Worm (Caenorhabditis elegans) whole organism, late embryonic: ENCODE results near the gene cyp-35D1.

Experiments used
- C08G9.2 ChIP-seq: sonication (generic microtip); optimal IDR thresholded peaks from 2 replicates; lab custom pipeline; 2016; ENCODE audit warnings: mild to moderate bottlenecking, missing genetic modification characterization, moderate library complexity, missing compliant biosample characterization
- F13H6.1 ChIP-seq: sonication (generic microtip); optimal IDR thresholded peaks from 2 replicates; lab custom pipeline; 2016; ENCODE audit warnings: missing genetic modification characterization, missing compliant biosample characterization
- K02D7.2 ChIP-seq: sonication (generic microtip); optimal IDR thresholded peaks from 2 replicates; lab custom pipeline; 2017; ENCODE audit warnings: mild to moderate bottlenecking, missing genetic modification characterization, missing compliant biosample characterization
- K09A11.1 ChIP-seq: sonication (generic microtip); optimal IDR thresholded peaks from 2 replicates; lab custom pipeline; 2017; ENCODE audit warnings: antibody characterized with exemption, mild to moderate bottlenecking, missing genetic modification characterization, missing compliant biosample characterization; ENCODE audit not compliant: insufficient read depth
- Y22D7AL.16 ChIP-seq: sonication (generic microtip); optimal IDR thresholded peaks from 2 replicates; lab custom pipeline; 2016; ENCODE audit warnings: missing genetic modification characterization, missing compliant biosample characterization
- ama-1 ChIP-seq: fragments of 150-350 bp; optimal IDR thresholded peaks from 2 replicates; lab custom pipeline; 2014
- ceh-14 ChIP-seq: sonication (generic microtip); optimal IDR thresholded peaks from 2 replicates; lab custom pipeline; 2016; ENCODE audit warnings: missing genotype, missing genetic modification characterization, missing compliant biosample characterization
- ceh-18 ChIP-seq: sonication (generic microtip); optimal IDR thresholded peaks from 2 replicates; lab custom pipeline; 2016; ENCODE audit warnings: missing genetic modification characterization, missing compliant biosample characterization
- ceh-19 ChIP-seq: fragments of 200-800 bp; sonication (Bioruptor generic); optimal IDR thresholded peaks from 2 replicates; lab custom pipeline; 2018; ENCODE audit warnings: mild to moderate bottlenecking, missing genetic modification characterization, missing compliant biosample characterization
- ceh-2 ChIP-seq: sonication (generic microtip); optimal IDR thresholded peaks from 2 replicates; lab custom pipeline; 2016; ENCODE audit warnings: missing genotype, missing genetic modification characterization, missing compliant biosample characterization
- ceh-24 ChIP-seq: sonication (generic microtip); optimal IDR thresholded peaks from 2 replicates; lab custom pipeline; 2016; ENCODE audit warnings: mild to moderate bottlenecking, missing genetic modification characterization, missing compliant biosample characterization
- ceh-31 ChIP-seq: sonication (generic microtip); optimal IDR thresholded peaks from 2 replicates; lab custom pipeline; 2016; ENCODE audit warnings: missing genetic modification characterization, missing compliant biosample characterization
- ceh-34 ChIP-seq: sonication (generic microtip); optimal IDR thresholded peaks from 2 replicates; lab custom pipeline; 2016; ENCODE audit warnings: mild to moderate bottlenecking, missing genetic modification characterization, missing compliant biosample characterization
- ceh-48 ChIP-seq: sonication (generic microtip); optimal IDR thresholded peaks from 2 replicates; lab custom pipeline; 2016; ENCODE audit warnings: missing genetic modification characterization, inconsistent platforms, missing compliant biosample characterization
- ceh-6 ChIP-seq: fragments of 200-800 bp; sonication (Bioruptor generic); optimal IDR thresholded peaks from 2 replicates; lab custom pipeline; 2018; ENCODE audit warnings: mild to moderate bottlenecking, missing genetic modification characterization, missing compliant biosample characterization
- dve-1 ChIP-seq: sonication (generic microtip); optimal IDR thresholded peaks from 2 replicates; lab custom pipeline; 2017; ENCODE audit warnings: antibody characterized with exemption, mild to moderate bottlenecking, missing genetic modification characterization, missing compliant biosample characterization
- elt-2 ChIP-seq: sonication (generic microtip); optimal IDR thresholded peaks from 2 replicates; lab custom pipeline; 2016; ENCODE audit warnings: missing genetic modification reagents, missing genetic modification characterization, missing compliant biosample characterization
- elt-4 ChIP-seq: sonication (generic microtip); optimal IDR thresholded peaks from 2 replicates; lab custom pipeline; 2016; ENCODE audit warnings: missing genetic modification characterization, missing compliant biosample characterization
- ets-4 ChIP-seq: sonication (generic microtip); optimal IDR thresholded peaks from 2 replicates; lab custom pipeline; 2016; ENCODE audit warnings: missing genetic modification characterization, missing compliant biosample characterization
- eyg-1 ChIP-seq: sonication (generic microtip); optimal IDR thresholded peaks from 2 replicates; lab custom pipeline; 2016; ENCODE audit warnings: missing genotype, missing genetic modification characterization, missing compliant biosample characterization
- fax-1 ChIP-seq: sonication (generic microtip); optimal IDR thresholded peaks from 2 replicates; lab custom pipeline; 2016; ENCODE audit warnings: missing genotype, missing genetic modification characterization, missing compliant biosample characterization
- fkh-6 ChIP-seq: sonication (generic microtip); optimal IDR thresholded peaks from 2 replicates; lab custom pipeline; 2016; ENCODE audit warnings: missing genetic modification characterization, missing compliant biosample characterization
- gmeb-2 ChIP-seq: sonication (generic microtip); optimal IDR thresholded peaks from 2 replicates; lab custom pipeline; 2016; ENCODE audit warnings: missing genetic modification characterization, inconsistent platforms, missing compliant biosample characterization
- hlh-8 ChIP-seq: sonication (generic microtip); optimal IDR thresholded peaks from 2 replicates; lab custom pipeline; 2016; ENCODE audit warnings: missing genotype, missing genetic modification characterization, missing compliant biosample characterization
- lim-6 ChIP-seq: sonication (generic microtip); optimal IDR thresholded peaks from 2 replicates; lab custom pipeline; 2016; ENCODE audit warnings: missing genetic modification characterization, missing compliant biosample characterization
- lin-11 ChIP-seq: fragments of 200-800 bp; sonication (Bioruptor generic); optimal IDR thresholded peaks from 2 replicates; lab custom pipeline; 2018; ENCODE audit warnings: mild to moderate bottlenecking, missing genetic modification characterization, missing compliant biosample characterization
- mec-3 ChIP-seq: sonication (generic microtip); optimal IDR thresholded peaks from 2 replicates; lab custom pipeline; 2016; ENCODE audit warnings: borderline replicate concordance, missing genetic modification characterization, missing compliant biosample characterization
- nhr-11 ChIP-seq: fragments of 150-350 bp; optimal IDR thresholded peaks from 2 replicates; lab custom pipeline; 2014; ENCODE audit warnings: missing biosample characterization, missing genetic modification characterization
- nhr-232 ChIP-seq: sonication (generic microtip); optimal IDR thresholded peaks from 2 replicates; lab custom pipeline; 2016; ENCODE audit warnings: missing genetic modification characterization, missing compliant biosample characterization
- pat-9 ChIP-seq: fragments of 200-800 bp; sonication (Bioruptor generic); optimal IDR thresholded peaks from 2 replicates; lab custom pipeline; 2018; ENCODE audit warnings: mild to moderate bottlenecking, missing genetic modification characterization, moderate library complexity, missing compliant biosample characterization
- pax-1 ChIP-seq: fragments of 150-350 bp; optimal IDR thresholded peaks from 2 replicates; lab custom pipeline; 2014; ENCODE audit warnings: missing biosample characterization, missing genetic modification characterization
- pha-4 ChIP-seq: fragments of 150-350 bp; optimal IDR thresholded peaks from 2 replicates; lab custom pipeline; 2018; ENCODE audit warnings: missing biosample characterization, missing genetic modification reagents, missing genetic modification characterization
- ref-2 ChIP-seq: sonication (generic microtip); optimal IDR thresholded peaks from 2 replicates; lab custom pipeline; 2016; ENCODE audit warnings: missing genetic modification characterization, missing compliant biosample characterization
- rnt-1 ChIP-seq: sonication (generic microtip); optimal IDR thresholded peaks from 2 replicates; lab custom pipeline; 2016; ENCODE audit warnings: missing genetic modification characterization, missing compliant biosample characterization
- sdc-2 ChIP-seq: sonication (generic microtip); optimal IDR thresholded peaks from 2 replicates; lab custom pipeline; 2016; ENCODE audit warnings: missing genotype, missing genetic modification characterization, missing compliant biosample characterization
- sox-4 ChIP-seq: sonication (generic microtip); optimal IDR thresholded peaks from 2 replicates; lab custom pipeline; 2017; ENCODE audit warnings: mild to moderate bottlenecking, missing genetic modification characterization, inconsistent platforms, missing compliant biosample characterization
- tbx-7 ChIP-seq: sonication (generic microtip); optimal IDR thresholded peaks from 2 replicates; lab custom pipeline; 2016; ENCODE audit warnings: missing genotype, missing genetic modification characterization, missing compliant biosample characterization
- unc-42 ChIP-seq: sonication (generic microtip); optimal IDR thresholded peaks from 2 replicates; lab custom pipeline; 2016; ENCODE audit warnings: missing genotype, missing genetic modification characterization, missing compliant biosample characterization
- unc-55 ChIP-seq: sonication (generic microtip); optimal IDR thresholded peaks from 2 replicates; lab custom pipeline; 2017; ENCODE audit warnings: missing biosample characterization, missing genetic modification reagents, missing genetic modification characterization
- zip-5 ChIP-seq: sonication (generic microtip); optimal IDR thresholded peaks from 2 replicates; lab custom pipeline; 2016; ENCODE audit warnings: missing genetic modification characterization, missing compliant biosample characterization
- ztf-16 ChIP-seq: sonication (generic microtip); optimal IDR thresholded peaks from 2 replicates; lab custom pipeline; 2017; ENCODE audit warnings: missing genetic modification characterization, missing compliant biosample characterization

Gene cyp-35D1

DNA sequence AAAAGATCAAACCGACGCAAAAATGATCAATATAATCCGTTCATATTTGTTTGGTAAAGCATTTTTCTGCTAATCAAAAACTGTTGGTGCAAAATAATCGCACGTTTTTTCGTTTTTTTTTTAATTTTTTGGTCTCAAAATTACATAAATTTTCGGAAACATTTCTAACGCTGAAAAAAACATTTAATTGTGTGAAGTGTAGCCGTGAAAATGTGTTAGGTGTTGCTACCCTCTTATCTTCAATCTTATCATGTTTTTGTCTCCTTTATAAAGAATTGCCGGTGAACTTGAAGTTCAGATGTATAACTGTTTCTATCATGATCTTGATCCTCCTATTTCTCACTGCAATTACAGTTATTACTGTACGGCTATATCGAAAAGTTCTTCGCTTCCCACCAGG is at the start of gene cyp-35D1:
Gene cyp-35D1 (plus strand): TSS at position 301 of the 400 bp plus-strand sequence.
- no peak for TF ChIP-seq unc-42 (tag; lab: Kevin White, UChicago)
- TF ChIP-seq elt-2 = peak; percentile 4
- no peak for TF ChIP-seq ceh-2 (tag; lab: Kevin White, UChicago)

DNA sequence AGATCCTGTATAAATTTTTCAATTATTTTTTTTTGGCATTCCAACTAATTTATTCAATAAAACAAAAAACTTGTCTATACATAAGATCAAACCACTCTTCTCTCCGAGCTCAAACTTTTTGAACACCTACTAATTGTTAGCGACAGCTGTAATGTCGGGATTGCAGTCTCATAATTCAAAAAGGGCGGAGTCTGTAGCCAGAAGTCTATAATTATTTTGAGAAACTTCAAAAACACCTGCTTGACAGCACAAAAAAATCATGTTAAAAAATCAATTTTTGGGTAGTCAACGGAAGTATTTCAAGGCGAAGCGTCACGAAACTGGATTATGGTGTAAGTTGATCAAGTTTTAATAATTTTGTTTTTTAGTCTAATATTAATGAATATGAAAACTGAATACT is 49.0 kb upstream of the cyp-35D1 start, which contains the start of gene srx-44:
Gene srx-44 (plus strand): TSS at position 301 of the 400 bp plus-strand sequence.
- TF ChIP-seq dve-1 = no peak

DNA sequence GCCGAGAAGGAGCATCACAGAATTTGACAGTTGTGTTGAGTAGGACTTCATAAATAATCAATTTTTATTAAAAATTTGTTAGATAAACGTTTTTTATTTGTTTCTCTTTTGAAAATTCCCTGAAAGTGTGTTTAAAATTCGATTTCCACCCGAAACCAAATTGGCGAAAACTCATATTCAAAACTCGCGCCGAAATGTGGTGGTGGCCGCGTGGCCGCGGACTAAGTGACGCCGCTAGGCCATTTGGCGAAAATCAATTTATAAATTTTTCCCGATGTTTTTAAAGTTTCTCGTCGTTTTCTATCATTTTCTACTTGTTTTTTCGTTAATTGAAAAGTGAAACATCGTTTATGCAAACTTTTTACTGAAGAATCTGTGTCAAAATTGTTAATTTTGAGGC is 46.4 kb upstream of the cyp-35D1 start:
- peak; percentile 23 for TF ChIP-seq gmeb-2 (tag; lab: Kevin White, UChicago)
- peak; percentile 74 for TF ChIP-seq hlh-8 (tag; lab: Kevin White, UChicago)
- peak; percentile 57 for TF ChIP-seq ceh-34 (tag; lab: Kevin White, UChicago)
- TF ChIP-seq ceh-19 (GFP tag; lab: Kevin White, UChicago) = no peak
- TF ChIP-seq unc-55 (GFP tag; lab: Kevin White, UChicago) = no peak
- TF ChIP-seq C08G9.2 (tag; lab: Kevin White, UChicago) = peak; percentile 94
- no peak for TF ChIP-seq elt-4
- no peak for TF ChIP-seq nhr-232 (tag; lab: Kevin White, UChicago)
- TF ChIP-seq ref-2 (tag; lab: Kevin White, UChicago) = peak; percentile 53
- no peak for TF ChIP-seq mec-3 (tag; lab: Kevin White, UChicago)
- TF ChIP-seq fkh-6 (tag; lab: Kevin White, UChicago) = no peak
- no peak for TF ChIP-seq ceh-6 (GFP tag; lab: Kevin White, UChicago)
- TF ChIP-seq ets-4 = peak; percentile 72
- TF ChIP-seq rnt-1 (tag; lab: Kevin White, UChicago) = peak; percentile 28
- TF ChIP-seq tbx-7 (tag; lab: Kevin White, UChicago) = peak; percentile 85
- no peak for TF ChIP-seq eyg-1 (tag; lab: Kevin White, UChicago)
- no peak for TF ChIP-seq lin-11 (tag; lab: Kevin White, UChicago)
- TF ChIP-seq zip-5 = peak; percentile 68
- no peak for TF ChIP-seq ama-1 (lab: Kevin White, UChicago)
- TF ChIP-seq pat-9 = no peak
- TF ChIP-seq sdc-2 (tag; lab: Kevin White, UChicago) = peak; percentile 47
- peak; percentile 35 for TF ChIP-seq F13H6.1
- no peak for TF ChIP-seq pax-1
- TF ChIP-seq elt-2 = peak; percentile 38
- TF ChIP-seq ceh-31 (tag; lab: Kevin White, UChicago) = peak; percentile 93
- TF ChIP-seq ceh-48 = peak; percentile 29
- TF ChIP-seq Y22D7AL.16 (tag; lab: Kevin White, UChicago) = no peak
- peak; percentile 90 for TF ChIP-seq ceh-2 (tag; lab: Kevin White, UChicago)
- peak; percentile 6 for TF ChIP-seq ztf-16 (tag; lab: Kevin White, UChicago)
- no peak for TF ChIP-seq pha-4
- no peak for TF ChIP-seq nhr-11
- peak; percentile 43 for TF ChIP-seq fax-1 (tag; lab: Kevin White, UChicago)
- TF ChIP-seq K09A11.1 = no peak
- no peak for TF ChIP-seq ceh-18 (tag; lab: Kevin White, UChicago)
- peak; percentile 58 for TF ChIP-seq unc-42 (tag; lab: Kevin White, UChicago)
- peak; percentile 57 for TF ChIP-seq lim-6 (tag; lab: Kevin White, UChicago)
- TF ChIP-seq ceh-24 (tag; lab: Kevin White, UChicago) = no peak
- TF ChIP-seq K02D7.2 = no peak
- no peak for TF ChIP-seq sox-4
- TF ChIP-seq ceh-14 (tag; lab: Kevin White, UChicago) = peak; percentile 72
